Worm (Caenorhabditis elegans) whole organism, L4/young adult: Measurements from ENCODE around the gene T21B10.3.

Experiments
- W03F9.2 ChIP-seq: fragments of 150-350 bp; optimal IDR thresholded peaks from 2 replicates; lab custom pipeline; 2014; ENCODE audit warnings: missing biosample characterization, missing genetic modification characterization
- dao-5 ChIP-seq: sonication (generic microtip); optimal IDR thresholded peaks from 2 replicates; lab custom pipeline; 2016; ENCODE audit warnings: missing genotype, missing genetic modification characterization, moderate library complexity, missing compliant biosample characterization
- him-1 ChIP-seq: sonication (generic microtip); optimal IDR thresholded peaks from 2 replicates; lab custom pipeline; 2016; ENCODE audit warnings: missing genotype, missing genetic modification reagents, missing genetic modification characterization, missing compliant biosample characterization

DNA sequence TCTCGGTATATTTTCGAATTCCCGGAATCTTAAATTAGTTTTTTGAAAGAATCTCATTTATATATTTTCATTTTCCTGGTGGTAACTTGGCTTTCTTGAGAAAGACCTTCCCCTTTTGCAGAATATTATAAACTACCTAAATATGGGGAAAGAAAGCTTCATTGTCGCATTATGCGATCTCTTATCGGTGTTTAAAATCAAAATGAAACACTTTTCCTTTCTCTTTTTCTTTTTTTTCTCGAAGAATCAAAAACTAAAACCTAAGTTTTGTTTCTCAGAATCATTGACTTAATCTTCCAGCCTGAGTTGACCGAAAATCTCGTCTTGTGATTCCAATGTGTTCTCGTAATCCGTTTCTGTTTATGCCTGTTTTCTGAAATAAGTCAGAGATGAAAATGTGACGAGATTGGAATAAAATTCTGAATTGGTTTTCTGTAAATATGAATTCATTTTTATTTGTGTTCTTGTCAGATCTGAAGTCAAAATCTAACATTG, 21.6 kb upstream of the T21B10.3 start:
- TF ChIP-seq him-1 (tag; lab: Kevin White, UChicago) (no peak), dao-5 (tag; lab: Kevin White, UChicago) (no peak), W03F9.2 (tag; lab: Kevin White, UChicago) (no peak)
